Worm (Caenorhabditis elegans): ENCODE measurements around the gene F41G3.20.

DNA sequence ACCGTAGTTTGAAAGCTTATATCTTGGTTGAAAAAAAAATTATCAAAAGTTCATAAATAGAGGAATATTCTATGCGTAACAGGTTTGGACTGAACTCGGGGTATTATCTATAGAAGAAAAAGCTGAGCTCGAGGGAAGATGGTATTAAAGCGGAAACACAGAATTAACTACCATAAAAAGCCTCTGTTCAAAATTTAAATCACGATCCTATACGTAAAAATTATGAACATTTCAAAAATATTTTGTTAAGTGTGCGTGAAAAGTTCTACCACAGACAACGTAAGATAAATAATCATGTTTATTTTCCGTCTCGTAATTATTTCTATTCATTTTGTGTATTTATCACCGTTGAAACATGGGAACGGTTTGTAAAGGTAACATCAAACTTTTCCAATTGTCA, 4.4 kb downstream of the F41G3.20 start, which contains the start of gene F41G3.5:
- TF ChIP-seq tbx-2 (tag; optimal IDR thresholded peaks at IDR 0.05), result no peak
- no peak for TF ChIP-seq unc-86 (tag; optimal IDR thresholded peaks at IDR 0.05)
- TF ChIP-seq lin-11 (tag; optimal IDR thresholded peaks at IDR 0.05), result no peak
- no peak for TF ChIP-seq pqm-1 (tag; optimal IDR thresholded peaks at IDR 0.05)
- TF ChIP-seq nhr-11 (tag; optimal IDR thresholded peaks at IDR 0.05), result no peak
- TF ChIP-seq pha-2 (tag; optimal IDR thresholded peaks at IDR 0.05), result no peak
- no peak for TF ChIP-seq hlh-6 (tag; optimal IDR thresholded peaks at IDR 0.05)
- no peak for TF ChIP-seq pag-3 (tag; optimal IDR thresholded peaks at IDR 0.05; ENCODE audit: borderline replicate concordance)
- TF ChIP-seq C08G9.2 (tag; optimal IDR thresholded peaks at IDR 0.05), result no peak
- no peak for TF ChIP-seq pha-4 (tag; optimal IDR thresholded peaks at IDR 0.05)
- no peak for TF ChIP-seq fkh-10 (GFP tag; optimal IDR thresholded peaks at IDR 0.05)
- TF ChIP-seq unc-55 (GFP tag; optimal IDR thresholded peaks at IDR 0.05), result no peak
- no peak for TF ChIP-seq hlh-30 (tag; optimal IDR thresholded peaks at IDR 0.05; ENCODE audit: insufficient read depth)
- no peak for TF ChIP-seq mec-3 (tag; optimal IDR thresholded peaks at IDR 0.05; ENCODE audit: borderline replicate concordance)

Data from whole organism, late embryonic.